Fruit fly (Drosophila melanogaster): ENCODE results near the gene CG31029.
A peak's percentile ranks its signal among the peaks of the same experiment; 100 is the strongest.

The CG31029 gene

DNA sequence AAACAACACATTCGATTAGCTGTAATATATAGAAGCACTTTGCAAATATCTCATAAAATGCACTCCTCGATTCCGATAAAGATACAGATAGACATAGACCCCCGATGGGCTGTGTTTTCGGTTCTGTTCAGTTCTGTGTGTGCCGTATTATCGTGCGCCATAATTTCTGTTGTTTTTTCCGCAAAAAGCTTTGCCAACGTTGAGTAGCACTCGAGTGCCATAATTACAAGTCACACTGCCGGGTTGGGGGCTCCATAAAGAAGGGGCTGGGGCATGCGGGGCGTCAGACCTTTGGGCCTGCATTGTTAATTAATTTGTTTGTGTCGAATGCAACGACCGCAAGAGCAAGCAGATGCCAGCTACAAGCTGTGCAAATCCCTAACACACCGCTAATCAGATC lies 24.5 kb downstream of the CG31029 start:
- TF ChIP-seq Crg-1 (GFP tag; optimal IDR thresholded peaks at IDR 0.05) (no peak), pad (GFP tag; optimal IDR thresholded peaks at IDR 0.05) (no peak), cic (GFP tag; optimal IDR thresholded peaks at IDR 0.05) (peak; percentile 96), CG12768 (GFP tag; optimal IDR thresholded peaks at IDR 0.05) (peak; percentile 65)

- TF ChIP-seq cic (GFP tag; optimal IDR thresholded peaks at IDR 0.05), result peak; percentile 21
- TF ChIP-seq bab1 (GFP tag; optimal IDR thresholded peaks at IDR 0.05), result no peak
Measured at dm6 chr3R:30106562-30106961, 25.6 kb downstream of the CG31029 start.

- TF ChIP-seq CG12768 (GFP tag; optimal IDR thresholded peaks at IDR 0.05) (no peak), CG33017 (tag; optimal IDR thresholded peaks at IDR 0.05) (no peak), kay (GFP tag; ENCODE audit: borderline replicate concordance) (no peak), Hr96 (GFP tag; optimal IDR thresholded peaks at IDR 0.05) (no peak), bab1 (GFP tag; optimal IDR thresholded peaks at IDR 0.05) (no peak), Crg-1 (GFP tag; optimal IDR thresholded peaks at IDR 0.05) (no peak)
Measured at dm6 chr3R:30105808-30106207, 26.4 kb downstream of the CG31029 start.

- TF ChIP-seq CG12768 (GFP tag; optimal IDR thresholded peaks at IDR 0.05) (peak; percentile 44), CG14711 (tag; optimal IDR thresholded peaks at IDR 0.05) (no peak), CG1620 (GFP tag; optimal IDR thresholded peaks at IDR 0.05) (no peak), bab1 (GFP tag; optimal IDR thresholded peaks at IDR 0.05) (no peak), cic (GFP tag; optimal IDR thresholded peaks at IDR 0.05) (peak; percentile 95), kay (GFP tag; ENCODE audit: borderline replicate concordance) (peak; percentile 96), CG7101 (tag; optimal IDR thresholded peaks at IDR 0.05) (no peak), ovo (GFP tag; optimal IDR thresholded peaks at IDR 0.05) (no peak), Clk (GFP tag; optimal IDR thresholded peaks at IDR 0.05) (no peak), CG11617 (GFP tag; optimal IDR thresholded peaks at IDR 0.05) (peak; percentile 37), CG5204 (GFP tag; optimal IDR thresholded peaks at IDR 0.05) (no peak), CG33017 (tag; optimal IDR thresholded peaks at IDR 0.05) (peak; percentile 24), pad (GFP tag; optimal IDR thresholded peaks at IDR 0.05) (no peak), Hr96 (GFP tag; optimal IDR thresholded peaks at IDR 0.05) (no peak), Mnt (GFP tag; optimal IDR thresholded peaks at IDR 0.05) (peak; percentile 43), CG7045 (GFP tag; optimal IDR thresholded peaks at IDR 0.05) (peak; percentile 13), tj (GFP tag; optimal IDR thresholded peaks at IDR 0.05) (peak; percentile 64), cnc (optimal IDR thresholded peaks at IDR 0.05) (no peak), Crg-1 (GFP tag; optimal IDR thresholded peaks at IDR 0.05) (peak; percentile 6)
Measured at dm6 chr3R:30104912-30105510, 27.2 kb downstream of the CG31029 start.

dm6 chr3R:30102806-30103619 lies 29.2 kb downstream of the CG31029 start:
- peak; percentile 54 for TF ChIP-seq CG12768 (GFP tag; optimal IDR thresholded peaks at IDR 0.05)
- TF ChIP-seq CG14711 (tag; optimal IDR thresholded peaks at IDR 0.05), result no peak
- TF ChIP-seq Hr96 (GFP tag; optimal IDR thresholded peaks at IDR 0.05), result peak; percentile 16
- TF ChIP-seq CG33017 (tag; optimal IDR thresholded peaks at IDR 0.05), result peak; percentile 20
- TF ChIP-seq CG7045 (GFP tag; optimal IDR thresholded peaks at IDR 0.05), result peak; percentile 43
- TF ChIP-seq toe (GFP tag; optimal IDR thresholded peaks at IDR 0.05), result no peak
- TF ChIP-seq Mnt (GFP tag; optimal IDR thresholded peaks at IDR 0.05), result peak; percentile 39
- peak; percentile 47 for TF ChIP-seq Clk (GFP tag; optimal IDR thresholded peaks at IDR 0.05)
- peak; percentile 6 for TF ChIP-seq CG7101 (tag; optimal IDR thresholded peaks at IDR 0.05)
- TF ChIP-seq CG11617 (GFP tag; optimal IDR thresholded peaks at IDR 0.05), result peak; percentile 26
- peak; percentile 87 for TF ChIP-seq kay (GFP tag; ENCODE audit: borderline replicate concordance)
- peak; percentile 97 for TF ChIP-seq cic (GFP tag; optimal IDR thresholded peaks at IDR 0.05)
- no peak for TF ChIP-seq CG5204 (GFP tag; optimal IDR thresholded peaks at IDR 0.05)

DNA sequence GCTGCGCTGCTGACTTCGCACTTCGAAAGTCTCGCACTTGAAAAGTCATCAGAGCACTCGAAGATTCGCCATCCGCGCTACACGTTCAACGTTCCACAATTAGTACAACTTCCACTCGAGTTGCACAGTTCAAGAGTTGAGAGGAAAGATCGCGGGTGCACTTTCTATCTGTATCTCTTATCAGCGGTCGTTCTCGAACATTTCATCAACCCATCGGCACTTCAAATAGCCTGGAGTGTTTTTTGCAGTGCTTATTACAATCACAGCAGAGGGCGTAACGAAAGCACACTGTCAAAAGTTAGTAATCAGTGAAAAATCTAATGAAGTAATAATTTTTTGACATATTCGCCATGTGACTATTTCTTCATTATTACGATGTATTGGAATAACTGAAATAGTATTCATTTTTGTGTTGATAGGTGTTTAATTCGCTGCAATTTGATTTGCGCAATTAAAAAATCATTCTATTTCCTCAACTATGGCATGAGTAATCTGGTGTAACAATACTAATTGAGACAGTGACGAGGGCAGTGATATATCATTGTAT lies 30.7 kb downstream of the CG31029 start:
- TF ChIP-seq Clk (GFP tag; optimal IDR thresholded peaks at IDR 0.05), result no peak
- TF ChIP-seq pad (GFP tag; optimal IDR thresholded peaks at IDR 0.05), result no peak
- peak; percentile 36 for TF ChIP-seq CG5204 (GFP tag; optimal IDR thresholded peaks at IDR 0.05)
- TF ChIP-seq kay (GFP tag; ENCODE audit: borderline replicate concordance), result peak; percentile 92
- TF ChIP-seq tj (GFP tag; optimal IDR thresholded peaks at IDR 0.05), result peak; percentile 26
- no peak for TF ChIP-seq CG1620 (GFP tag; optimal IDR thresholded peaks at IDR 0.05)
- TF ChIP-seq ovo (GFP tag; optimal IDR thresholded peaks at IDR 0.05), result no peak
- TF ChIP-seq Hr96 (GFP tag; optimal IDR thresholded peaks at IDR 0.05), result no peak
- peak; percentile 50 for TF ChIP-seq bab1 (GFP tag; optimal IDR thresholded peaks at IDR 0.05)
- TF ChIP-seq CG33017 (tag; optimal IDR thresholded peaks at IDR 0.05), result peak; percentile 78
- TF ChIP-seq CG7101 (tag; optimal IDR thresholded peaks at IDR 0.05), result peak; percentile 47

- TF ChIP-seq CG5204 (GFP tag; optimal IDR thresholded peaks at IDR 0.05) (no peak), CG7101 (tag; optimal IDR thresholded peaks at IDR 0.05) (no peak)
Measured at dm6 chr3R:30100976-30101332, 31.2 kb downstream of the CG31029 start.

Measured in whole organism, adult.